Fruit fly (Drosophila melanogaster): ENCODE measurements around the gene CG15522.
A peak's percentile ranks its signal among the peaks of the same experiment; 100 is the strongest.

The CG15522 gene

DNA sequence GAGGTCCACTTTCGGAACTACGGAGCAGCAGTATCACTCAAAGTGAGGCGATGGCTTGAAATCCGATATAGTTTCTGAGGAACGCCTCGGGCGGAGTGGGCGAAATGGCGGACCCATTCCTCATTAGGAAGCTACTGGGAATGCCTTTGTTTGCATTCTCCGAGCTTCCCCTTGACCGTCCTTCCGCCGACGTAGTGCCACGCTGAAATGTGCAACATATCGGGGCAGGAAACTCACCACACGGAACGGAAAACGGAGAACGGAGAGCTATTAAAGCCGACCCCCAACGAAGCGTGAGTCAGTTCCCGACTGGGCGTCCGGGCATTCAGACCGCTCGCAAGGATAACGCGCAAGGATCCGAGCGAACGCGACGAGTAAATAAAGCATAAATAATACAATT, at the start of gene CG15522:
CG15522 (plus strand) TSS at position 301 of the 400 bp plus-strand sequence.
- TF ChIP-seq dsf (GFP tag; optimal IDR thresholded peaks at IDR 0.05; ENCODE audit: borderline replicate concordance) (no peak), GATAd (GFP tag; optimal IDR thresholded peaks at IDR 0.05) (no peak), pan (optimal IDR thresholded peaks at IDR 0.05) (no peak), dl (GFP tag; optimal IDR thresholded peaks at IDR 0.05; ENCODE audit: insufficient read depth in 1 of 2, partially characterized antibody in 2 of 2) (no peak)

DNA sequence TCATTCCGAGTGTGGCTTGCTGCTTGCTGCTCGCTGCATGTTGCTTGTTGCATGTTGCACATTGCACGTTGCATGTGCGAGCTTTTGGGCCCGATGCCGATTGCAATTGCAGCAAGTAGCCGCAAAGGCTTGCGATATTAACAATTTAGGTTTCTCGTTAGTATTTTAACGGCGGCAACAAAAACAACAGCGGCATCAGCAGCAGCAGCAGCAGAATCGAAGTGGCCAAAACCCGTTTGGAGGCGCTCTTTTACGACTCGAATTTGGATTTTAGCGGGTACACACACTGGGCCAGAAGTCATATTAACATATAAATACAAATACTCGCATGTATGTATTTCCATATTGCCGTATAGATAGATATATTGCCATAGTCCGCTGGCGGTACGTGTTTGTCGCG, 46.7 kb upstream of the CG15522 start:
- TF ChIP-seq CG9705 (GFP tag; optimal IDR thresholded peaks at IDR 0.05) (no peak), foxo (GFP tag; optimal IDR thresholded peaks at IDR 0.05) (no peak)

DNA sequence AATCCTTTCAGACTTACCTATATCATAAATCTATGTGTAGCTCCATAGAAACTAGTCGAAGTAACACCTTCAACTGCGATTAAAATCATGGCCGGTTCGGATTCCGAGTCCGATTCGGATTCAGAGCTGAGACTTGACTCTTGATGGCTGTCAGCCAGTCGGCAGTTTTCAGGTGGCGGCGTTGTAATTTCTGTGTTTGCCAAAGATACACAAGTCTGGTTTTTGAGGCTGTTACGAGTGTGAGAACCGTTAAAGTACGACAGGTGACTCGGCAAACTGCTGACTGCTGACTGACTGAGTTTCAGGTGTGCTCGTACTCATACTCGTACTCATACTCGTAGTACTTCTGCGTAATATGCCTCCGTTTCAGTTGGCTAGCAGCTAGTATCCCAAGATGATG, 35.9 kb upstream of the CG15522 start:
- TF ChIP-seq br (GFP tag; optimal IDR thresholded peaks at IDR 0.05) = no peak
- TF ChIP-seq Hr78 (GFP tag; optimal IDR thresholded peaks at IDR 0.05) = no peak
- TF ChIP-seq woc (GFP tag; optimal IDR thresholded peaks at IDR 0.05) = no peak
- TF ChIP-seq Hr83 (GFP tag; optimal IDR thresholded peaks at IDR 0.05; ENCODE audit: poor library complexity, severe bottlenecking) = peak; percentile 88
- TF ChIP-seq CG32264 (GFP tag; optimal IDR thresholded peaks at IDR 0.05) = no peak
- no peak for TF ChIP-seq Mio (GFP tag; optimal IDR thresholded peaks at IDR 0.05)
- no peak for TF ChIP-seq dsf (GFP tag; optimal IDR thresholded peaks at IDR 0.05; ENCODE audit: borderline replicate concordance)
- TF ChIP-seq jim (GFP tag; optimal IDR thresholded peaks at IDR 0.05) = no peak
- no peak for TF ChIP-seq Vsx2 (GFP tag; optimal IDR thresholded peaks at IDR 0.05; ENCODE audit: partially characterized antibody)
- peak; percentile 52 for TF ChIP-seq h (GFP tag; optimal IDR thresholded peaks at IDR 0.05)
- TF ChIP-seq rgr (GFP tag; optimal IDR thresholded peaks at IDR 0.05) = peak; percentile 21
- no peak for TF ChIP-seq Abd-B (GFP tag; optimal IDR thresholded peaks at IDR 0.05)
- TF ChIP-seq Myc (optimal IDR thresholded peaks at IDR 0.05) = no peak
- peak; percentile 13 for TF ChIP-seq OdsH (GFP tag; optimal IDR thresholded peaks at IDR 0.05)
- no peak for TF ChIP-seq psq (GFP tag; optimal IDR thresholded peaks at IDR 0.05)
- no peak for TF ChIP-seq Dfd (GFP tag; optimal IDR thresholded peaks at IDR 0.05)
- TF ChIP-seq Hnf4 (GFP tag; optimal IDR thresholded peaks at IDR 0.05) = peak; percentile 54
- no peak for TF ChIP-seq CrebA (GFP tag; optimal IDR thresholded peaks at IDR 0.05; ENCODE audit: borderline replicate concordance)
- no peak for TF ChIP-seq ey (GFP tag; optimal IDR thresholded peaks at IDR 0.05)
- no peak for TF ChIP-seq Sp1 (GFP tag; optimal IDR thresholded peaks at IDR 0.05)
- no peak for TF ChIP-seq pan (optimal IDR thresholded peaks at IDR 0.05)
- TF ChIP-seq foxo (GFP tag; optimal IDR thresholded peaks at IDR 0.05) = peak in 1 of 2 experiments; percentile 1
- TF ChIP-seq usp (GFP tag; optimal IDR thresholded peaks at IDR 0.05) = no peak

DNA sequence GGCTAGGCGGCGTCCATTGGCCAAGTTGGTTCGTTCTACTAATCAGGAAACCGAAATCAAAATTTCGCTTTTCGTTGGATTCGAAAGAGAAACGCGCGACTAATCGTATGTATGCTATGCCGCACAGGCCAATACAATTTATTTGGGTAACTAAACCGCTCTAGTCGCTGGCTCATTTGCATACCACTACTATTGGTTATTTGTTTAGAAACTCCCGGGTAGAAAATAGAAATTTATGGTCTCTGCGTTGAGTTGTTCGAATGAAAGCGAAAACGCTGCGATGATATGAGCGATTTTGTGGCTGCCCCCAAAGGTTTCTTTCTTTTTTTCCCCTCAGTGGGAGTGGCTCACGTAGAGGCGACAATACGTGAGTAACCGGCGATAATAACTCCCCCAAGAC, 34.0 kb upstream of the CG15522 start:
- TF ChIP-seq N (GFP tag; optimal IDR thresholded peaks at IDR 0.05) (no peak), HLH106 (tag; optimal IDR thresholded peaks at IDR 0.05) (no peak), lola (GFP tag; optimal IDR thresholded peaks at IDR 0.05) (no peak), Hnf4 (GFP tag; optimal IDR thresholded peaks at IDR 0.05) (no peak), Mio (GFP tag; optimal IDR thresholded peaks at IDR 0.05) (no peak), Jra (GFP tag; optimal IDR thresholded peaks at IDR 0.05) (no peak), foxo (GFP tag; optimal IDR thresholded peaks at IDR 0.05) (no peak), sage (GFP tag; optimal IDR thresholded peaks at IDR 0.05) (no peak), ey (GFP tag; optimal IDR thresholded peaks at IDR 0.05) (no peak), br (GFP tag; optimal IDR thresholded peaks at IDR 0.05) (no peak), sv (GFP tag; optimal IDR thresholded peaks at IDR 0.05) (no peak), psq (GFP tag; optimal IDR thresholded peaks at IDR 0.05) (no peak), dmrt93B (GFP tag; optimal IDR thresholded peaks at IDR 0.05) (no peak), jim (GFP tag; optimal IDR thresholded peaks at IDR 0.05) (no peak), GATAd (GFP tag; optimal IDR thresholded peaks at IDR 0.05) (no peak), woc (GFP tag; optimal IDR thresholded peaks at IDR 0.05) (no peak), fru (GFP tag; optimal IDR thresholded peaks at IDR 0.05) (no peak), Sp1 (GFP tag; optimal IDR thresholded peaks at IDR 0.05) (no peak), CG32264 (GFP tag; optimal IDR thresholded peaks at IDR 0.05) (no peak)

DNA sequence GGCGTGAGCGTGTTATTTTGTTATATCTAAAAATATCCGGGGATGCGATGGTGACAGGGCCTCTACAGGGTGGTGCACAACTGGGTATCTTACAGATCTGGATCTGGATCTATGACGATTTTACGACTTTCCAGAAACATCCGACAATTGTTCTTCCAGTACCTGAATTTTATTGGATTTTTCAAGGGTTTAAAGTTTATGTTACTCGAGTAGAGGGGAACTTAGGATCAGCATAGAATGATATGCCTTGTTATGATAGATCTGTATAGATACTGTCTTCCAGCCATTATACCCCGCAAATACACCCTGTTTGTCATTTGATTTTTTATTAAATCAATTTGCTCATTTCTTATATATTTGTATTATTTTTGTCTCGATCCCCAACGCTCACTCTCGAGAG, 32.7 kb upstream of the CG15522 start:
- TF ChIP-seq Sp1 (GFP tag; optimal IDR thresholded peaks at IDR 0.05) = no peak
- TF ChIP-seq Rel (GFP tag; optimal IDR thresholded peaks at IDR 0.05) = no peak
- TF ChIP-seq Rel (tag; optimal IDR thresholded peaks at IDR 0.05) = no peak
- no peak for TF ChIP-seq ey (GFP tag; optimal IDR thresholded peaks at IDR 0.05)
- TF ChIP-seq HLH106 (tag; optimal IDR thresholded peaks at IDR 0.05) = peak; percentile 39
- TF ChIP-seq OdsH (GFP tag; optimal IDR thresholded peaks at IDR 0.05) = no peak
- TF ChIP-seq rgr (GFP tag; optimal IDR thresholded peaks at IDR 0.05) = no peak
- peak; percentile 4 for TF ChIP-seq h (GFP tag; optimal IDR thresholded peaks at IDR 0.05)
- no peak for TF ChIP-seq psq (GFP tag; optimal IDR thresholded peaks at IDR 0.05)
- no peak for TF ChIP-seq Jra (GFP tag; optimal IDR thresholded peaks at IDR 0.05)
- no peak for TF ChIP-seq GATAd (GFP tag; optimal IDR thresholded peaks at IDR 0.05)
- TF ChIP-seq sv (GFP tag; optimal IDR thresholded peaks at IDR 0.05) = peak; percentile 14
- no peak for TF ChIP-seq br (GFP tag; optimal IDR thresholded peaks at IDR 0.05)

Measured in whole organism, wandering third instar larva.